Worm (Caenorhabditis elegans) whole organism, young adult: Measurements from ENCODE around the gene tig-2.

Experiments used
- D2030.7 ChIP-seq: fragments of 200-800 bp; sonication (Bioruptor generic); IDR thresholded peaks from 2 replicates; pipeline ENCODE4 v1.3.6; 2022; ENCODE audit warnings: missing genetic modification reagents, missing genetic modification characterization, missing compliant biosample characterization
- F10E7.11 ChIP-seq: sonication (generic microtip); optimal IDR thresholded peaks from 2 replicates; lab custom pipeline; 2017; ENCODE audit warnings: mild to moderate bottlenecking, missing genetic modification characterization, moderate library complexity, missing compliant biosample characterization
- F22D6.2 ChIP-seq: sonication (generic microtip); optimal IDR thresholded peaks from 2 replicates; lab custom pipeline; 2016; ENCODE audit warnings: mild to moderate bottlenecking, missing genetic modification characterization, missing compliant biosample characterization
- F33H1.4 ChIP-seq: fragments of 200-800 bp; sonication (Bioruptor generic); IDR thresholded peaks from 2 replicates; pipeline ENCODE4 v1.3.6; 2022; ENCODE audit warnings: missing genetic modification reagents, missing genetic modification characterization, missing compliant biosample characterization
- F39B2.1 ChIP-seq: fragments of 200-800 bp; sonication (Bioruptor generic); IDR thresholded peaks from 2 replicates; pipeline ENCODE4 v1.3.6; 2022; ENCODE audit warnings: missing genetic modification reagents, missing genetic modification characterization, missing compliant biosample characterization
- F55B11.4 ChIP-seq: sonication (generic microtip); optimal IDR thresholded peaks from 2 replicates; lab custom pipeline; 2016; ENCODE audit warnings: missing compliant biosample characterization, missing genetic modification characterization, borderline replicate concordance; ENCODE audit not compliant: insufficient read depth
- F57A8.1 ChIP-seq: fragments of 200-800 bp; sonication (Bioruptor generic); optimal IDR thresholded peaks from 2 replicates; lab custom pipeline; 2018; ENCODE audit warnings: mild to moderate bottlenecking, missing genetic modification characterization, moderate library complexity, missing compliant biosample characterization
- F57C9.4 ChIP-seq: sonication (generic microtip); optimal IDR thresholded peaks from 2 replicates; lab custom pipeline; 2017; ENCODE audit warnings: mild to moderate bottlenecking, missing genetic modification characterization, missing compliant biosample characterization
- K11D2.4 ChIP-seq: fragments of 200-800 bp; sonication (Bioruptor generic); IDR thresholded peaks from 2 replicates; pipeline ENCODE4 v1.3.6; 2022; ENCODE audit warnings: missing genetic modification reagents, missing genetic modification characterization, missing compliant biosample characterization
- T07F8.4 ChIP-seq: sonication (generic microtip); optimal IDR thresholded peaks from 2 replicates; lab custom pipeline; 2016; ENCODE audit warnings: mild to moderate bottlenecking, missing genetic modification characterization, moderate library complexity, missing compliant biosample characterization
- Y53F4B.3 ChIP-seq: fragments of 200-800 bp; sonication (Bioruptor generic); IDR thresholded peaks from 2 replicates; pipeline ENCODE4 v1.3.6; 2022; ENCODE audit warnings: missing genetic modification reagents, missing genetic modification characterization, missing compliant biosample characterization
- Y67H2A.10 ChIP-seq: fragments of 200-800 bp; sonication (Bioruptor generic); conservative IDR thresholded peaks from 2 replicates; pipeline ENCODE4 v1.3.6; 2022; ENCODE audit warnings: missing genetic modification reagents, missing genetic modification characterization, missing compliant biosample characterization
- Y95B8A.8 ChIP-seq: fragments of 200-800 bp; sonication (Bioruptor generic); IDR thresholded peaks from 2 replicates; pipeline ENCODE4 v1.3.6; 2022; ENCODE audit warnings: missing genetic modification reagents, missing genetic modification characterization, missing compliant biosample characterization
- ama-1 ChIP-seq, 3 experiments: fragments of 150-350 bp in 1 of 3; sonication (generic microtip) in 2 of 3; optimal IDR thresholded peaks; 2 replicates each; lab custom pipeline; 2014 to 2018; ENCODE audit warnings: missing biosample characterization in 2 of 3, missing genetic modification characterization in 2 of 3, missing genetic modification reagents in 2 of 3
- aptf-2 ChIP-seq: fragments of 200-800 bp; sonication (Bioruptor generic); conservative IDR thresholded peaks from 2 replicates; pipeline ENCODE4 v1.3.6; 2022; ENCODE audit warnings: missing genetic modification reagents, missing genetic modification characterization, missing compliant biosample characterization
- aptf-3 ChIP-seq: fragments of 200-800 bp; sonication (Bioruptor generic); IDR thresholded peaks from 2 replicates; pipeline ENCODE4 v1.3.6; 2022; ENCODE audit warnings: missing genetic modification characterization, missing compliant biosample characterization
- atf-7 ChIP-seq: sonication (generic microtip); optimal IDR thresholded peaks from 2 replicates; lab custom pipeline; 2017; ENCODE audit warnings: mild to moderate bottlenecking, missing genetic modification characterization, missing compliant biosample characterization
- bed-2 ChIP-seq: fragments of 200-800 bp; sonication (Bioruptor generic); IDR thresholded peaks from 2 replicates; pipeline ENCODE4 v1.3.6; 2022; ENCODE audit warnings: missing genetic modification reagents, missing genetic modification characterization, missing compliant biosample characterization
- ceh-58 ChIP-seq: fragments of 200-800 bp; sonication (Bioruptor generic); IDR thresholded peaks from 2 replicates; pipeline ENCODE4 v1.3.6; 2022; ENCODE audit warnings: missing genetic modification characterization, missing compliant biosample characterization
- egl-18 ChIP-seq: fragments of 200-800 bp; sonication (Bioruptor generic); IDR thresholded peaks from 2 replicates; pipeline ENCODE4 v1.3.6; 2022; ENCODE audit warnings: missing genetic modification reagents, missing genetic modification characterization, missing compliant biosample characterization
- egrh-3 ChIP-seq: fragments of 200-800 bp; sonication (Bioruptor generic); IDR thresholded peaks from 2 replicates; pipeline ENCODE4 v1.3.6; 2022; ENCODE audit warnings: missing genetic modification reagents, missing genetic modification characterization, missing compliant biosample characterization
- hmg-1.2 ChIP-seq: fragments of 200-800 bp; sonication (Bioruptor generic); IDR thresholded peaks from 2 replicates; pipeline ENCODE4 v1.3.6; 2022; ENCODE audit warnings: missing genetic modification reagents, missing genetic modification characterization, missing compliant biosample characterization
- let-607 ChIP-seq, 2 experiments: fragments of 200-800 bp in 1 of 2; sonication (Bioruptor generic) in 1 of 2; sonication (generic microtip) in 1 of 2; optimal IDR thresholded peaks; 2 replicates each; lab custom pipeline; 2016 to 2018; ENCODE audit warnings: mild to moderate bottlenecking in 2 of 2, missing compliant biosample characterization in 2 of 2, missing genetic modification characterization in 2 of 2, moderate library complexity in 2 of 2, missing genotype in 1 of 2
- lsl-1 ChIP-seq: fragments of 200-800 bp; sonication (Bioruptor generic); optimal IDR thresholded peaks from 2 replicates; lab custom pipeline; 2018; ENCODE audit warnings: mild to moderate bottlenecking, missing genetic modification characterization, moderate library complexity, missing compliant biosample characterization
- madf-10 ChIP-seq: sonication (generic microtip); optimal IDR thresholded peaks from 2 replicates; lab custom pipeline; 2016; ENCODE audit warnings: mild to moderate bottlenecking, missing genetic modification characterization, missing compliant biosample characterization
- nhr-80 ChIP-seq: sonication (generic microtip); optimal IDR thresholded peaks from 2 replicates; lab custom pipeline; 2016; ENCODE audit warnings: missing genetic modification characterization, missing compliant biosample characterization
- pha-4 ChIP-seq: fragments of 150-350 bp; sonication (generic microtip); optimal IDR thresholded peaks from 2 replicates; lab custom pipeline; 2014; ENCODE audit warnings: missing biosample characterization, missing genetic modification reagents, missing genetic modification characterization
- rcor-1 ChIP-seq: fragments of 200-800 bp; sonication (Bioruptor generic); IDR thresholded peaks from 2 replicates; pipeline ENCODE4 v1.3.6; 2022; ENCODE audit warnings: missing genetic modification reagents, missing genetic modification characterization, missing compliant biosample characterization
- rpc-1 ChIP-seq, 2 experiments: fragments of 150-350 bp in 1 of 2; sonication (generic microtip) in 1 of 2; optimal IDR thresholded peaks; 2 replicates each; lab custom pipeline; 2014 to 2018; ENCODE audit warnings: missing biosample characterization in 1 of 2, missing genetic modification characterization in 1 of 2, missing genetic modification reagents in 1 of 2, missing genotype in 1 of 2
- somi-1 ChIP-seq: fragments of 200-800 bp; sonication (Bioruptor generic); optimal IDR thresholded peaks from 2 replicates; lab custom pipeline; 2018; ENCODE audit warnings: mild to moderate bottlenecking, missing genetic modification characterization, missing compliant biosample characterization
- tbx-9 ChIP-seq: sonication (generic microtip); optimal IDR thresholded peaks from 2 replicates; lab custom pipeline; 2016; ENCODE audit warnings: borderline replicate concordance, missing genetic modification characterization, inconsistent platforms, missing compliant biosample characterization
- tlf-1 ChIP-seq: fragments of 200-800 bp; sonication (Bioruptor generic); optimal IDR thresholded peaks from 2 replicates; lab custom pipeline; 2018; ENCODE audit warnings: mild to moderate bottlenecking, missing genetic modification characterization, missing compliant biosample characterization
- xnd-1 ChIP-seq: sonication (generic microtip); optimal IDR thresholded peaks from 2 replicates; lab custom pipeline; 2016; ENCODE audit warnings: missing genotype, missing genetic modification reagents, missing genetic modification characterization, missing compliant biosample characterization
- zfh-2 ChIP-seq: fragments of 200-800 bp; sonication (Bioruptor generic); conservative IDR thresholded peaks from 2 replicates; pipeline ENCODE4 v1.3.6; 2022; ENCODE audit warnings: missing genetic modification reagents, missing genetic modification characterization, missing compliant biosample characterization
- ztf-18 ChIP-seq: sonication (generic microtip); optimal IDR thresholded peaks from 2 replicates; lab custom pipeline; 2016; ENCODE audit warnings: missing genotype, mild to moderate bottlenecking, missing genetic modification characterization, missing compliant biosample characterization
- ztf-26 ChIP-seq: sonication (generic microtip); optimal IDR thresholded peaks from 2 replicates; lab custom pipeline; 2017; ENCODE audit warnings: missing genetic modification characterization, missing compliant biosample characterization

Gene tig-2

DNA sequence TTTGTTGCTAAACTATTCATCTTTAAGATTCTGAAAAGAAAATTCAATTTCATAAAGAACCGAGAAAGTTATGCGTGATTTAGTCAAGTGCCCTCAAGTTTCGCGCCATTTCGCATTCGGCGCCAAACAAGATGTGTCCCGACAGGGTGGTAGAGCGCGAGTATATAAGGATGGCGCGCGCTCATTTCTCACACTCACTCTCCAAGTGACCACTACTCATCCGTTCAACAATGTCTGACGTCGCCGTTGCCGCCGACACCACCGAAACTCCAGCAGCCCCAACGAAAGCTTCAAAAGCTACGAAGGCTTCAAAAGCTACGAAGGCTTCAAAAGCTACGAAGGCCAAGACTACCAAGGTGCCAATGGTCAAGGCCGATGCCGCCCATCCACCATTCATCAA is 24.2 kb upstream of the tig-2 start, which contains the start of gene hil-4 (continued):
- TF ChIP-seq aptf-2 (GFP tag; lab: Robert Waterston, UW) (0 out of 2 replicates have a peak, but pooled peaks have one; percentile 46), F33H1.4 (GFP tag; lab: Robert Waterston, UW) (peak; percentile 79), let-607 (tag; optimal IDR thresholded peaks at IDR 0.05; lab: Kevin White, UChicago) (no peak), Y67H2A.10 (GFP tag; lab: Robert Waterston, UW) (peak; percentile 20; the same call in 1 of the 2 replicates), bed-2 (GFP tag; lab: Robert Waterston, UW) (0 out of 2 replicates have a peak, but pooled peaks have one; percentile 14), F57C9.4 (no peak), F22D6.2 (tag; lab: Kevin White, UChicago) (no peak), Y95B8A.8 (GFP tag; lab: Robert Waterston, UW) (peak; percentile 75; the same call in 1 of the 2 replicates), tlf-1 (GFP tag; lab: Kevin White, UChicago) (no peak), ztf-18 (tag; lab: Kevin White, UChicago) (no peak), egl-18 (GFP tag; lab: Robert Waterston, UW) (no peak), K11D2.4 (GFP tag; lab: Robert Waterston, UW) (no peak), rpc-1 (optimal IDR thresholded peaks at IDR 0.05; lab: Kevin White, UChicago) (no peak), rpc-1 (tag; optimal IDR thresholded peaks at IDR 0.05; lab: Kevin White, UChicago) (no peak), pha-4 (tag; lab: Kevin White, UChicago) (no peak), atf-7 (tag; lab: Kevin White, UChicago) (no peak), F10E7.11 (no peak), nhr-80 (no peak), zfh-2 (GFP tag; lab: Robert Waterston, UW) (no peak), D2030.7 (GFP tag; lab: Robert Waterston, UW) (peak; percentile 90), Y53F4B.3 (no peak), lsl-1 (GFP tag; lab: Kevin White, UChicago) (peak; percentile 74), somi-1 (GFP tag; lab: Kevin White, UChicago) (no peak), ceh-58 (GFP tag; lab: Robert Waterston, UW) (no peak), egrh-3 (GFP tag; lab: Robert Waterston, UW) (0 out of 2 replicates have a peak, but pooled peaks have one; percentile 17), tbx-9 (no peak), aptf-3 (GFP tag; lab: Robert Waterston, UW) (no peak), F39B2.1 (GFP tag; lab: Robert Waterston, UW) (peak; percentile 99), F57A8.1 (GFP tag; lab: Kevin White, UChicago) (no peak), rcor-1 (GFP tag; lab: Robert Waterston, UW) (peak; percentile 47)

DNA sequence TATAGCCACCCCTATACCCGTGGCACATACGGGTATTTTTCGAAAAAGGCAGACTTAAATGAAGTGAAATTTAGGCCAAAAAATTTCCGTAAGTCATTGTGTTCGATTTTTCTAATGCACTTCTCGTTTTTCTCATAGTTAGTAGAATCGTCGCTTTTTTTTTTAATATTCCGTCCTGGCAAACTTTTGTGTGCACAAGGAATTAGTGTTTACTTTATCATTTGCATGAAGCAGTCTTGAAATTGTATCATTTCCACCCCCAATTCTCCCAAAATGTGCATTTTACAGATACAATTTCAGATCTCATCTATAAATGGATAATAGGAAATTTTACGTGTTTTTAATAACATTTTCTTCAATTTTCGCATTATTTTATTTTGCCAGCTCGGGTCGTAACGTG is 20.3 kb upstream of the tig-2 start, which contains the start of gene C18G1.6:
Gene C18G1.6 (plus strand): TSS at position 301 of the 400 bp plus-strand sequence.
- TF ChIP-seq madf-10 (tag; lab: Kevin White, UChicago) (no peak), F55B11.4 (tag; lab: Kevin White, UChicago) (no peak), ama-1 (optimal IDR thresholded peaks at IDR 0.05; lab: Kevin White, UChicago) (no peak), ama-1 (GFP tag; optimal IDR thresholded peaks at IDR 0.05; lab: Kevin White, UChicago) (no peak), hmg-1.2 (GFP tag; lab: Robert Waterston, UW) (no peak), xnd-1 (tag; lab: Kevin White, UChicago) (no peak), T07F8.4 (tag; lab: Kevin White, UChicago) (no peak), ztf-26 (tag; lab: Kevin White, UChicago) (no peak), F57A8.1 (GFP tag; lab: Kevin White, UChicago) (no peak), rpc-1 (optimal IDR thresholded peaks at IDR 0.05; lab: Kevin White, UChicago) (no peak), rpc-1 (tag; optimal IDR thresholded peaks at IDR 0.05; lab: Kevin White, UChicago) (no peak)
- TF ChIP-seq, all 124 proteins: peak for 0
